Worm (Caenorhabditis elegans): ENCODE measurements around the gene nkb-3.

nkb-3 gene

ce11 chrX:13745558-13745957 lies 24.8 kb downstream of the nkb-3 start (continued):
- peak; percentile 72 for TF ChIP-seq nhr-71 (tag; optimal IDR thresholded peaks at IDR 0.05)
- no peak for TF ChIP-seq ceh-88 (GFP tag; IDR thresholded peaks at IDR 0.05)
- no peak for TF ChIP-seq F16B12.6 (tag; optimal IDR thresholded peaks at IDR 0.05)
- peak; percentile 79 for TF ChIP-seq blmp-1 (tag; optimal IDR thresholded peaks at IDR 0.05)
- peak; percentile 22 for TF ChIP-seq snu-23 (GFP tag; optimal IDR thresholded peaks at IDR 0.05)
- no peak for TF ChIP-seq C16A3.4 (tag; optimal IDR thresholded peaks at IDR 0.05)
- no peak for TF ChIP-seq lin-39 (tag; optimal IDR thresholded peaks at IDR 0.05)
- TF ChIP-seq hpl-2 (GFP tag; optimal IDR thresholded peaks at IDR 0.05), result no peak
- no peak for TF ChIP-seq mef-2 (tag; optimal IDR thresholded peaks at IDR 0.05)
- no peak for TF ChIP-seq grh-1 (GFP tag; IDR thresholded peaks at IDR 0.05)
- no peak for TF ChIP-seq ama-1 (optimal IDR thresholded peaks at IDR 0.05)
- TF ChIP-seq nhr-76 (tag; optimal IDR thresholded peaks at IDR 0.05), result no peak
- TF ChIP-seq aha-1 (tag; optimal IDR thresholded peaks at IDR 0.05), result no peak
- no peak for TF ChIP-seq ceh-8 (GFP tag; optimal IDR thresholded peaks at IDR 0.05)
- TF ChIP-seq sup-37 (GFP tag; optimal IDR thresholded peaks at IDR 0.05), result no peak
- no peak for TF ChIP-seq efl-3 (GFP tag; optimal IDR thresholded peaks at IDR 0.05)
- TF ChIP-seq nhr-12 (tag; optimal IDR thresholded peaks at IDR 0.05), result no peak
- peak; percentile 60 for TF ChIP-seq lin-14 (GFP tag; optimal IDR thresholded peaks at IDR 0.05)
- TF ChIP-seq lir-3 (tag; optimal IDR thresholded peaks at IDR 0.05; ENCODE audit: poor library complexity), result no peak

ce11 chrX:13744543-13745113 lies 25.7 kb downstream of the nkb-3 start:
- TF ChIP-seq mep-1 (tag; optimal IDR thresholded peaks at IDR 0.05), result peak; percentile 39
- peak; percentile 6 for TF ChIP-seq rnt-1 (tag; optimal IDR thresholded peaks at IDR 0.05)
- no peak for TF ChIP-seq C34B4.2 (tag; optimal IDR thresholded peaks at IDR 0.05)
- peak; percentile 15 for TF ChIP-seq nhr-47 (tag; optimal IDR thresholded peaks at IDR 0.05)
- TF ChIP-seq mab-9 (GFP tag; IDR thresholded peaks at IDR 0.05), result no peak
- TF ChIP-seq grh-1 (GFP tag; IDR thresholded peaks at IDR 0.05), result no peak
- TF ChIP-seq vab-15 (tag; optimal IDR thresholded peaks at IDR 0.05), result no peak
- TF ChIP-seq fos-1 (tag; optimal IDR thresholded peaks at IDR 0.05), result no peak
- TF ChIP-seq snu-23 (GFP tag; optimal IDR thresholded peaks at IDR 0.05), result peak; percentile 52
- TF ChIP-seq lin-35 (GFP tag; optimal IDR thresholded peaks at IDR 0.05), result peak in 1 of 2 experiments; percentile 35
- peak; percentile 16 to 63 for TF ChIP-seq lsy-2 (tag; optimal IDR thresholded peaks at IDR 0.05)
- TF ChIP-seq tbx-2 (tag; optimal IDR thresholded peaks at IDR 0.05), result peak; percentile 1
- TF ChIP-seq blmp-1 (tag; optimal IDR thresholded peaks at IDR 0.05), result peak; percentile 64
- no peak for TF ChIP-seq ztf-4 (tag; optimal IDR thresholded peaks at IDR 0.05)
- TF ChIP-seq nhr-20 (tag; optimal IDR thresholded peaks at IDR 0.05), result peak; percentile 95
- no peak for TF ChIP-seq unc-98 (GFP tag; IDR thresholded peaks at IDR 0.05)
- TF ChIP-seq ceh-82 (tag; optimal IDR thresholded peaks at IDR 0.05), result no peak
- TF ChIP-seq skn-1 (tag; optimal IDR thresholded peaks at IDR 0.05), result peak; percentile 6
- no peak for TF ChIP-seq efl-3 (GFP tag; optimal IDR thresholded peaks at IDR 0.05)
- TF ChIP-seq C16A3.4 (tag; optimal IDR thresholded peaks at IDR 0.05), result peak; percentile 9
- TF ChIP-seq lin-14 (GFP tag; optimal IDR thresholded peaks at IDR 0.05), result peak; percentile 87
- no peak for TF ChIP-seq aly-2 (tag; optimal IDR thresholded peaks at IDR 0.05)
- peak; percentile 85 for TF ChIP-seq nhr-85 (tag)
- TF ChIP-seq dsc-1 (tag; optimal IDR thresholded peaks at IDR 0.05), result no peak
- TF ChIP-seq elt-3 (tag; optimal IDR thresholded peaks at IDR 0.05), result peak in 2 of 6 experiments; percentile 34 to 69
- no peak for TF ChIP-seq nhr-84 (tag; optimal IDR thresholded peaks at IDR 0.05)
- no peak for TF ChIP-seq zag-1 (tag; optimal IDR thresholded peaks at IDR 0.05)
- no peak for TF ChIP-seq elt-2 (tag; optimal IDR thresholded peaks at IDR 0.05)
- TF ChIP-seq F16B12.6 (tag; optimal IDR thresholded peaks at IDR 0.05), result no peak
- no peak for TF ChIP-seq hlh-4 (tag; optimal IDR thresholded peaks at IDR 0.05)
- TF ChIP-seq ceh-63 (GFP tag; optimal IDR thresholded peaks at IDR 0.05), result no peak
- TF ChIP-seq nhr-71 (tag; optimal IDR thresholded peaks at IDR 0.05), result peak; percentile 95
- peak; percentile 38 for TF ChIP-seq nhr-19 (GFP tag; conservative IDR thresholded peaks at IDR 0.05)
